Worm (Caenorhabditis elegans) whole organism, L3 larva: ENCODE measurements around the gene Y55F3AM.9.

Experiments used
- ama-1 ChIP-seq: fragments of 150-350 bp; optimal IDR thresholded peaks from 2 replicates; lab custom pipeline; 2018
- ceh-28 ChIP-seq: fragments of 150-350 bp; optimal IDR thresholded peaks from 2 replicates; lab custom pipeline; 2014; ENCODE audit warnings: missing biosample characterization, missing genetic modification reagents, missing genetic modification characterization
- elt-3 ChIP-seq, 3 experiments: fragments of 150-350 bp in 1 of 3; sonication (generic microtip) in 2 of 3; optimal IDR thresholded peaks; 2 replicates in 2 of 3; 4 replicates in 1 of 3; lab custom pipeline; 2014 to 2017; ENCODE audit warnings: missing biosample characterization in 3 of 3, missing genetic modification characterization in 3 of 3
- lin-15B ChIP-seq: fragments of 150-350 bp; optimal IDR thresholded peaks from 2 replicates; lab custom pipeline; 2014; ENCODE audit warnings: missing biosample characterization, missing genetic modification characterization
- mdl-1 ChIP-seq: fragments of 150-350 bp; optimal IDR thresholded peaks from 2 replicates; lab custom pipeline; 2014; ENCODE audit warnings: missing biosample characterization, missing genetic modification characterization
- nhr-11 ChIP-seq: fragments of 150-350 bp; optimal IDR thresholded peaks from 2 replicates; lab custom pipeline; 2014; ENCODE audit warnings: missing biosample characterization, missing genetic modification characterization
- nhr-237 ChIP-seq: fragments of 150-350 bp; optimal IDR thresholded peaks from 2 replicates; lab custom pipeline; 2014; ENCODE audit warnings: missing biosample characterization, missing genetic modification characterization
- sea-2 ChIP-seq: fragments of 150-350 bp; sonication (generic microtip); optimal IDR thresholded peaks from 4 replicates; lab custom pipeline; 2014; ENCODE audit warnings: missing biosample characterization, missing genetic modification reagents, missing genetic modification characterization
- tbx-2 ChIP-seq: sonication (generic microtip); optimal IDR thresholded peaks from 2 replicates; lab custom pipeline; 2016; ENCODE audit warnings: mild to moderate bottlenecking, missing genetic modification characterization, missing compliant biosample characterization
- zag-1 ChIP-seq: fragments of 150-350 bp; optimal IDR thresholded peaks from 2 replicates; lab custom pipeline; 2014; ENCODE audit warnings: missing biosample characterization, missing genetic modification characterization

DNA sequence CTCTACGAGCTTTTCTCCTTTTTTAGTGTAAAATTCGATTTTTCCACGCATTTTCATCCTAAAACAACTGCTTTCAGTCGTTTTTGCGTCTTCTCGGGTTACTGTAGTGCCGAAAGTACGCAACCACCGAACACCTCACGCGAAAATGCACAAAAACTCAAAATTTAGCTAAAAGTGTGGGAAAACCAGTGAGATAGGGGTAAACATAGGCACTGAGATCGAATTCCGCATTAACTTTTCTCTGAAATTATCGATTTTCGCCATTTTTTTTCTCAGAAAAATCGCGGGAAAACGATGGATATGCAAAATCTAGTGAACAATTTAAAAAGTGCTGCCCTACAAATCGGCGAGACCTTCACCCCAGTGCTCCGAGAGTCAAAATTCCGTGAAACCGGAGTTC lies 678 bp upstream of the Y55F3AM.9 start, which contains the start of gene atg-3:
- TF ChIP-seq zag-1 (tag; lab: Kevin White, UChicago) (no peak), sea-2 (GFP tag; lab: Kevin White, UChicago) (no peak), elt-3 (tag; optimal IDR thresholded peaks at IDR 0.05; lab: Kevin White, UChicago) (no peak), lin-15B (no peak), ama-1 (lab: Kevin White, UChicago) (no peak), nhr-237 (no peak), mdl-1 (tag; lab: Kevin White, UChicago) (no peak), ceh-28 (tag; lab: Kevin White, UChicago) (no peak), nhr-11 (tag; lab: Kevin White, UChicago) (no peak), tbx-2 (no peak)
